Worm (Caenorhabditis elegans) whole organism, L4 larva: ENCODE measurements around the gene F41D9.2.

Source experiments
- D1046.2 ChIP-seq: fragments of 200-800 bp; sonication (Bioruptor generic); IDR thresholded peaks from 2 replicates; pipeline ENCODE4 v1.3.6; 2022; ENCODE audit warnings: missing genetic modification characterization, missing compliant biosample characterization
- daf-8 ChIP-seq: fragments of 200-800 bp; sonication (Bioruptor generic); IDR thresholded peaks from 2 replicates; pipeline ENCODE4 v1.3.6; 2022; ENCODE audit warnings: missing genetic modification characterization, missing compliant biosample characterization
- lin-38 ChIP-seq: fragments of 200-800 bp; sonication (Bioruptor generic); IDR thresholded peaks from 2 replicates; pipeline ENCODE4 v1.3.6; 2022; ENCODE audit warnings: missing genetic modification reagents, missing genetic modification characterization, missing compliant biosample characterization
- nhr-111 ChIP-seq: fragments of 200-800 bp; sonication (Bioruptor generic); optimal IDR thresholded peaks from 2 replicates; lab custom pipeline; 2018; ENCODE audit warnings: mild to moderate bottlenecking, missing genetic modification characterization, missing compliant biosample characterization
- spr-1 ChIP-seq: sonication (generic microtip); optimal IDR thresholded peaks from 2 replicates; lab custom pipeline; 2016; ENCODE audit warnings: mild to moderate bottlenecking, missing genetic modification characterization, missing compliant biosample characterization
- unc-130 ChIP-seq: sonication (generic microtip); optimal IDR thresholded peaks from 2 replicates; lab custom pipeline; 2016; ENCODE audit warnings: missing genetic modification reagents, missing genetic modification characterization, missing compliant biosample characterization
- zfp-2 ChIP-seq: sonication (generic microtip); optimal IDR thresholded peaks from 2 replicates; lab custom pipeline; 2016; ENCODE audit warnings: mild to moderate bottlenecking, missing genetic modification characterization, missing compliant biosample characterization
- ztf-11 ChIP-seq: fragments of 150-350 bp; optimal IDR thresholded peaks from 2 replicates; lab custom pipeline; 2014; ENCODE audit warnings: missing biosample characterization, missing genetic modification characterization
- ztf-7 ChIP-seq: fragments of 150-350 bp; optimal IDR thresholded peaks from 2 replicates; lab custom pipeline; 2014; ENCODE audit warnings: missing biosample characterization, missing genetic modification characterization

Gene F41D9.2

DNA sequence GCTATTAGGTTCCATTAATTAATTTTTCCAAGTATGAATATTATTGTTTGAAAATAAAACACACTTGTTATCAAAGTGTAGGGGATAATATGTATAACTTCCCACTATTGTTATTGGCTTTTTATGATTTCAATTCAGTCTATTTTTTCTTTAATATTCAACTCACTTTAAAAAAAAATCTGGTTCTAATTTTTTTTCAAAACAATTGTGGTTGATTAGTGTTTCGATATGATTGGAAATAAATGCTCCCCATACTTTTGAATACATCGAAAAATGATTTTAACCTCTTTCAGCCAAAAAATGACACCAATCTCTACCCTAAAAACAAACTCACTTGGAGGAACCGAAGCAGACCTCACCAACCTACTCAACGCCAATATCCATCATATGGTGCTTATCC is 44.4 kb downstream of the F41D9.2 start, which contains the start of gene F55E10.2:
F55E10.2 (plus strand) TSS at position 301 of the 400 bp plus-strand sequence.
- TF ChIP-seq zfp-2 (tag; lab: Kevin White, UChicago) (no peak), spr-1 (tag; lab: Kevin White, UChicago) (no peak), ztf-11 (tag; lab: Kevin White, UChicago) (no peak), daf-8 (GFP tag; lab: Robert Waterston, UW) (no peak), ztf-7 (tag; lab: Kevin White, UChicago) (no peak), D1046.2 (GFP tag; lab: Robert Waterston, UW) (no peak), lin-38 (GFP tag; lab: Robert Waterston, UW) (no peak), nhr-111 (GFP tag; lab: Kevin White, UChicago) (no peak), unc-130 (GFP tag; lab: Kevin White, UChicago) (no peak)
